Fruit fly (Drosophila melanogaster) whole organism, embryonic: Measurements from ENCODE around the gene mRpS30.

ENCODE experiments used
- CG10209 ChIP-seq: fragments of 200-800 bp; sonication (Bioruptor generic); optimal IDR thresholded peaks from 3 replicates; lab custom pipeline; 2017; ENCODE audit warnings: missing biosample characterization, mild to moderate bottlenecking, missing genetic modification characterization, missing genetic modification reagents
- CG12071 ChIP-seq: fragments of 200-800 bp; sonication (Bioruptor generic); optimal IDR thresholded peaks from 3 replicates; lab custom pipeline; 2018; ENCODE audit warnings: missing biosample characterization, mild to moderate bottlenecking, missing genetic modification characterization
- CG12744 ChIP-seq: fragments of 200-800 bp; sonication (Bioruptor generic); optimal IDR thresholded peaks from 2 replicates; lab custom pipeline; 2016; ENCODE audit warnings: missing biosample characterization, missing genetic modification characterization
- CG4707 ChIP-seq: fragments of 200-800 bp; sonication (Bioruptor generic); optimal IDR thresholded peaks from 2 replicates; lab custom pipeline; 2018; ENCODE audit warnings: missing biosample characterization, mild to moderate bottlenecking, missing genetic modification characterization, moderate library complexity
- CG8478 ChIP-seq: fragments of >200 bp; optimal IDR thresholded peaks from 2 replicates; lab custom pipeline; 2018
- gce ChIP-seq: fragments of 200-800 bp; sonication (Bioruptor generic); IDR thresholded peaks from 3 replicates; pipeline ENCODE4 v1.3.6; 2022; ENCODE audit warnings: missing biosample characterization, missing genetic modification characterization
- odd ChIP-seq: fragments of 200-800 bp; sonication (Bioruptor generic); optimal IDR thresholded peaks from 2 replicates; lab custom pipeline; 2017; ENCODE audit warnings: missing biosample characterization, mild to moderate bottlenecking, missing genetic modification characterization
- org-1 ChIP-seq: fragments of 200-800 bp; sonication (Bioruptor generic); optimal IDR thresholded peaks from 2 replicates; lab custom pipeline; 2017; ENCODE audit warnings: missing biosample characterization, missing genetic modification characterization
- rib ChIP-seq: fragments of 200-800 bp; sonication (Bioruptor generic); IDR thresholded peaks from 2 replicates; pipeline ENCODE4 v1.3.6; 2022; ENCODE audit warnings: missing biosample characterization, missing genetic modification characterization

DNA sequence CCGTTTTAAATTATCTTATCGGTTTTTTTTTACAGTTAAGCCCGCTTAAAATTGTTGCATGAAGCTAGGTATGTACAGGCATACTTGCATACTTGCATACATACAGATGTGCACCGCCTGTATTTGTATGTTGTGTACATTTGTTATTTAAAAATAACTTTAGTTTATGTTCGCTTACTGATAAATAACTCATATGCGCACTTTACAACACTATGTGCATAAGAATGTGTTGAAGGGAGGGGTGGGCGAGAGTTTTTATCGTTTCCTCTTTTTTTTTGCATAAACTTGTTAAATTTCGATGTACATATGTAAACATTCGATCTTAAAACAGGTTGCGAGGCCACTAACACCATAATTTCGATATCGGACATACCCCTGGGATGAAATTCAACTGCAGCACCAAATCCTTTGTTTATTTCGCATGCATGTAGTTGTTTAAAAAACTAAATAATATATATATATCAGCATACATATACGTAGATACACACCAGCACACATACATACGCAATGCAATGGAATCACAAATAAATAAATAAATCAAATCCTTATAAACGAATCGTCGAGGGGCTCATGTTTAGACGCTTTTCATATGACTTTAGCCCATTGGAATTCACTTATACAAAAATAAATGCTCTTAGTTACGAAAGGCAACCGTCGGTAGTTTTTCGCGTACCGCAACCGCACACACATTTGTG, 25.9 kb upstream of the mRpS30 start:
- TF ChIP-seq odd (GFP tag; lab: Kevin White, UChicago) = no peak
- TF ChIP-seq CG12071 = no peak
- TF ChIP-seq org-1 (GFP tag; lab: Kevin White, UChicago) = no peak
- TF ChIP-seq CG8478 (lab: Kevin White, UChicago) = no peak
- no peak for TF ChIP-seq rib
- no peak for TF ChIP-seq CG4707 (GFP tag; lab: Kevin White, UChicago)
- no peak for TF ChIP-seq CG10209 (GFP tag; lab: Kevin White, UChicago)
- no peak for TF ChIP-seq gce
- TF ChIP-seq CG12744 (GFP tag; lab: Kevin White, UChicago) = no peak
